Fruit fly (Drosophila melanogaster) whole organism, embryonic: Measurements from ENCODE around the gene Tmep.

Experiments
- Bteb2 ChIP-seq: fragments of 200-800 bp; sonication (Bioruptor generic); optimal IDR thresholded peaks from 2 replicates; lab custom pipeline; 2016; ENCODE audit warnings: missing biosample characterization, missing genetic modification characterization
- CG10462 ChIP-seq: fragments of 200-800 bp; sonication (Bioruptor generic); optimal IDR thresholded peaks from 2 replicates; lab custom pipeline; 2016; ENCODE audit warnings: missing biosample characterization, missing genetic modification characterization
- CG11504 ChIP-seq: fragments of 200-800 bp; sonication (Bioruptor generic); optimal IDR thresholded peaks from 3 replicates; lab custom pipeline; 2019; ENCODE audit warnings: missing biosample characterization, mild to moderate bottlenecking, missing genetic modification characterization, moderate library complexity
- CG12391 ChIP-seq: fragments of 200-800 bp; sonication (Bioruptor generic); optimal IDR thresholded peaks from 3 replicates; lab custom pipeline; 2018; ENCODE audit warnings: missing biosample characterization, mild to moderate bottlenecking, missing genetic modification characterization, moderate library complexity
- CG12744 ChIP-seq: fragments of 200-800 bp; sonication (Bioruptor generic); optimal IDR thresholded peaks from 2 replicates; lab custom pipeline; 2016; ENCODE audit warnings: missing biosample characterization, missing genetic modification characterization
- CG14014 ChIP-seq: fragments of 200-800 bp; sonication (Bioruptor generic); IDR thresholded peaks from 2 replicates; pipeline ENCODE4 v1.3.6; 2022; ENCODE audit warnings: missing biosample characterization, missing genetic modification characterization
- CG14441 ChIP-seq: fragments of 200-800 bp; sonication (Bioruptor generic); IDR thresholded peaks from 2 replicates; pipeline ENCODE4 v1.3.6; 2022; ENCODE audit warnings: missing biosample characterization, missing genetic modification characterization
- CG15269 ChIP-seq: fragments of 200-800 bp; sonication (Bioruptor generic); optimal IDR thresholded peaks from 2 replicates; lab custom pipeline; 2018; ENCODE audit warnings: missing biosample characterization, mild to moderate bottlenecking, missing genetic modification characterization, moderate library complexity
- CG15696 ChIP-seq: fragments of 200-800 bp; sonication (Bioruptor generic); optimal IDR thresholded peaks from 2 replicates; lab custom pipeline; 2019; ENCODE audit warnings: missing biosample characterization, mild to moderate bottlenecking, missing genetic modification characterization, moderate library complexity
- CG1603 ChIP-seq: fragments of 200-800 bp; sonication (Bioruptor generic); optimal IDR thresholded peaks from 2 replicates; lab custom pipeline; 2019; ENCODE audit warnings: missing biosample characterization, mild to moderate bottlenecking, missing genetic modification characterization, moderate library complexity
- CG17361 ChIP-seq: fragments of 200-800 bp; sonication (Bioruptor generic); IDR thresholded peaks from 3 replicates; pipeline ENCODE4 v1.3.6; 2022; ENCODE audit warnings: missing biosample characterization, missing genetic modification characterization
- CG17802 ChIP-seq: fragments of 200-800 bp; sonication (Bioruptor generic); optimal IDR thresholded peaks from 2 replicates; lab custom pipeline; 2018; ENCODE audit warnings: missing biosample characterization, mild to moderate bottlenecking, missing genetic modification characterization, moderate library complexity
- CG18764 ChIP-seq: fragments of 200-800 bp; sonication (Bioruptor generic); optimal IDR thresholded peaks from 3 replicates; lab custom pipeline; 2016; ENCODE audit warnings: missing biosample characterization, missing genetic modification characterization
- CG30403 ChIP-seq: fragments of 200-800 bp; sonication (Bioruptor generic); optimal IDR thresholded peaks from 3 replicates; lab custom pipeline; 2016; ENCODE audit warnings: missing biosample characterization, missing genetic modification characterization
- CG31388 ChIP-seq: fragments of 200-800 bp; sonication (Bioruptor generic); optimal IDR thresholded peaks from 2 replicates; lab custom pipeline; 2016; ENCODE audit warnings: missing biosample characterization, missing genetic modification characterization
- CG4424 ChIP-seq: fragments of 200-800 bp; sonication (Bioruptor generic); optimal IDR thresholded peaks from 3 replicates; lab custom pipeline; 2016; ENCODE audit warnings: missing biosample characterization, missing genetic modification characterization
- CG4854 ChIP-seq: fragments of 200-800 bp; sonication (Bioruptor generic); optimal IDR thresholded peaks from 2 replicates; lab custom pipeline; 2016; ENCODE audit warnings: missing biosample characterization, missing genetic modification characterization, inconsistent platforms
- CG5245 ChIP-seq: fragments of 200-800 bp; sonication (Bioruptor generic); optimal IDR thresholded peaks from 3 replicates; lab custom pipeline; 2016; ENCODE audit warnings: missing biosample characterization, missing genetic modification characterization
- CG6683 ChIP-seq: fragments of 200-800 bp; sonication (Bioruptor generic); optimal IDR thresholded peaks from 2 replicates; lab custom pipeline; 2017; ENCODE audit warnings: missing biosample characterization, mild to moderate bottlenecking, missing genetic modification characterization, missing genetic modification reagents
- CG6689 ChIP-seq: fragments of 200-800 bp; sonication (Bioruptor generic); IDR thresholded peaks from 2 replicates; pipeline ENCODE4 v1.3.6; 2022; ENCODE audit warnings: missing biosample characterization, missing genetic modification characterization
- CG7963 ChIP-seq: fragments of 200-800 bp; sonication (Bioruptor generic); IDR thresholded peaks from 3 replicates; pipeline ENCODE4 v1.3.6; 2022; ENCODE audit warnings: missing biosample characterization, missing genetic modification characterization; ENCODE audit not compliant: partially characterized antibody
- CG9727 ChIP-seq: fragments of 200-800 bp; sonication (Bioruptor generic); optimal IDR thresholded peaks from 3 replicates; lab custom pipeline; 2017; ENCODE audit warnings: missing biosample characterization, mild to moderate bottlenecking, missing genetic modification characterization
- Camta ChIP-seq: fragments of 200-800 bp; sonication (Bioruptor generic); optimal IDR thresholded peaks from 2 replicates; lab custom pipeline; 2016; ENCODE audit warnings: missing biosample characterization, missing genetic modification characterization
- Chrac-16 ChIP-seq: fragments of 200-800 bp; sonication (Bioruptor generic); optimal IDR thresholded peaks from 3 replicates; lab custom pipeline; 2016; ENCODE audit warnings: missing biosample characterization, missing genetic modification characterization
- D19A ChIP-seq: fragments of 200-800 bp; optimal IDR thresholded peaks from 3 replicates; lab custom pipeline; 2019; ENCODE audit warnings: missing biosample characterization, mild to moderate bottlenecking, missing genetic modification characterization, moderate library complexity
- Dbx ChIP-seq: fragments of 200-800 bp; sonication (Bioruptor generic); IDR thresholded peaks from 3 replicates; pipeline ENCODE4 v1.3.6; 2022; ENCODE audit warnings: missing biosample characterization, missing genetic modification characterization
- Deaf1 ChIP-seq: fragments of 200-800 bp; optimal IDR thresholded peaks from 3 replicates; lab custom pipeline; 2019; ENCODE audit warnings: missing biosample characterization, mild to moderate bottlenecking, missing genetic modification characterization, moderate library complexity
- Ets97D ChIP-seq: fragments of 200-800 bp; sonication (Bioruptor generic); optimal IDR thresholded peaks from 3 replicates; lab custom pipeline; 2016; ENCODE audit warnings: missing biosample characterization, missing genetic modification characterization
- HHEX ChIP-seq: fragments of 200-800 bp; sonication (Bioruptor generic); optimal IDR thresholded peaks from 3 replicates; lab custom pipeline; 2017; ENCODE audit warnings: missing biosample characterization, mild to moderate bottlenecking, missing genetic modification characterization, missing genetic modification reagents
- Jarid2 ChIP-seq: fragments of 200-800 bp; sonication (Bioruptor generic); optimal IDR thresholded peaks from 3 replicates; lab custom pipeline; 2017; ENCODE audit warnings: mild to moderate bottlenecking, missing biosample characterization, missing genetic modification reagents, missing genetic modification characterization
- Mad ChIP-seq: fragments of 200-800 bp; sonication (Bioruptor generic); optimal IDR thresholded peaks from 2 replicates; lab custom pipeline; 2016; ENCODE audit warnings: missing biosample characterization, missing genetic modification characterization
- Nf-YA ChIP-seq: fragments of 200-800 bp; sonication (Bioruptor generic); IDR thresholded peaks from 2 replicates; pipeline ENCODE4 v1.3.6; 2022; ENCODE audit warnings: missing biosample characterization, missing genetic modification characterization
- Nf-YB ChIP-seq: fragments of 200-800 bp; sonication (Bioruptor generic); optimal IDR thresholded peaks from 3 replicates; lab custom pipeline; 2019; ENCODE audit warnings: missing biosample characterization, mild to moderate bottlenecking, missing genetic modification characterization, moderate library complexity
- Rx ChIP-seq: fragments of 200-800 bp; sonication (Bioruptor generic); IDR thresholded peaks from 2 replicates; pipeline ENCODE4 v1.3.6; 2022; ENCODE audit warnings: missing biosample characterization, missing genetic modification characterization
- ap ChIP-seq: fragments of 200-800 bp; sonication (Bioruptor generic); IDR thresholded peaks from 2 replicates; pipeline ENCODE4 v1.3.6; 2022; ENCODE audit warnings: missing biosample characterization, missing genetic modification characterization
- bbx ChIP-seq: fragments of 200-800 bp; sonication (Bioruptor generic); IDR thresholded peaks from 2 replicates; pipeline ENCODE4 v1.3.6; 2022; ENCODE audit warnings: missing biosample characterization, missing genetic modification characterization; ENCODE audit not compliant: partially characterized antibody
- btn ChIP-seq: fragments of 200-800 bp; sonication (Bioruptor generic); optimal IDR thresholded peaks from 2 replicates; lab custom pipeline; 2016; ENCODE audit warnings: missing biosample characterization, missing genetic modification characterization
- chif ChIP-seq, 2 experiments: fragments of 200-800 bp; sonication (Bioruptor generic); optimal IDR thresholded peaks; 3 replicates each; lab custom pipeline; 2016; ENCODE audit warnings: missing biosample characterization in 2 of 2, missing genetic modification characterization in 2 of 2
- crol ChIP-seq: fragments of 200-800 bp; sonication (Bioruptor generic); IDR thresholded peaks from 2 replicates; pipeline ENCODE4 v1.3.6; 2022; ENCODE audit warnings: missing biosample characterization, missing genetic modification characterization
- fd3F ChIP-seq: fragments of 200-800 bp; sonication (Bioruptor generic); optimal IDR thresholded peaks from 2 replicates; lab custom pipeline; 2018; ENCODE audit warnings: missing biosample characterization, mild to moderate bottlenecking, missing genetic modification characterization, moderate library complexity
- hkb ChIP-seq, 2 experiments: fragments of 200-800 bp in 1 of 2; fragments of >200 bp in 1 of 2; sonication (Bioruptor generic) in 1 of 2; IDR thresholded peaks in 1 of 2; optimal IDR thresholded peaks in 1 of 2; 2 replicates each; pipeline versions ENCODE4 v1.3.6 to Lab custom; 2017 to 2022; ENCODE audit warnings: missing biosample characterization in 1 of 2, missing genetic modification characterization in 1 of 2
- klu ChIP-seq: fragments of 200-800 bp; sonication (Bioruptor generic); IDR thresholded peaks from 2 replicates; pipeline ENCODE4 v1.3.6; 2022; ENCODE audit warnings: missing biosample characterization, missing genetic modification characterization
- lilli ChIP-seq: fragments of 200-800 bp; sonication (Bioruptor generic); optimal IDR thresholded peaks from 3 replicates; lab custom pipeline; 2016; ENCODE audit warnings: missing biosample characterization, missing genetic modification characterization
- pan ChIP-seq, 4 experiments: fragments of >200 bp in 3 of 4; fragments of 200-800 bp in 1 of 4; sonication (Bioruptor generic) in 1 of 4; optimal IDR thresholded peaks in 3 of 4; IDR thresholded peaks in 1 of 4; 2 replicates each; pipeline versions ENCODE4 v1.3.6 to Lab custom; 2017 to 2022; ENCODE audit warnings: missing biosample characterization in 2 of 4, missing genetic modification characterization in 2 of 4, mixed read lengths in 1 of 4
- pho ChIP-seq: fragments of 200-800 bp; sonication (Bioruptor generic); optimal IDR thresholded peaks from 2 replicates; lab custom pipeline; 2016; ENCODE audit warnings: missing biosample characterization, missing genetic modification characterization
- ranshi ChIP-seq: fragments of 200-800 bp; sonication (Bioruptor generic); IDR thresholded peaks from 2 replicates; pipeline ENCODE4 v1.3.6; 2022; ENCODE audit warnings: missing biosample characterization, missing genetic modification characterization
- sens ChIP-seq: fragments of 200-800 bp; sonication (Bioruptor generic); peaks from one replicate; lab custom pipeline; 2016; ENCODE audit warnings: missing biosample characterization, missing genetic modification characterization
- tx ChIP-seq: fragments of 200-800 bp; sonication (Bioruptor generic); optimal IDR thresholded peaks from 2 replicates; lab custom pipeline; 2016; ENCODE audit warnings: missing biosample characterization, missing genetic modification characterization
- vnd ChIP-seq: fragments of 200-800 bp; sonication (Bioruptor generic); IDR thresholded peaks from 3 replicates; pipeline ENCODE4 v1.3.6; 2022; ENCODE audit warnings: missing biosample characterization, missing genetic modification characterization; ENCODE audit not compliant: partially characterized antibody

The Tmep gene

dm6 chr3L:1578391-1578948 lies 9.5 kb downstream of the Tmep start (continued):
- TF ChIP-seq CG4854 (GFP tag; lab: Kevin White, UChicago) (peak; percentile 15), Nf-YB (GFP tag; lab: Kevin White, UChicago) (peak; percentile 2), Ets97D (GFP tag; lab: Kevin White, UChicago) (no peak), chif (GFP tag; optimal IDR thresholded peaks at IDR 0.05; lab: Kevin White, UChicago) (peak in 1 of 2 experiments; percentile 8), crol (GFP tag; lab: Robert Waterston, UW) (peak; percentile 64), pho (GFP tag; lab: Kevin White, UChicago) (no peak), CG1603 (tag; lab: Kevin White, UChicago) (peak; percentile 24), CG14014 (GFP tag; lab: Robert Waterston, UW) (peak; percentile 34; the same call in 1 of the 2 replicates), CG18764 (GFP tag; lab: Kevin White, UChicago) (peak; percentile 14), CG4424 (GFP tag; lab: Kevin White, UChicago) (peak; percentile 61), CG10462 (no peak), Bteb2 (no peak), lilli (GFP tag; lab: Kevin White, UChicago) (peak; percentile 39), ranshi (GFP tag; lab: Robert Waterston, UW) (peak; percentile 46), CG17802 (tag; lab: Kevin White, UChicago) (no peak), CG15269 (tag; lab: Kevin White, UChicago) (peak; percentile 50), CG15696 (peak; percentile 54), sens (GFP tag; lab: Kevin White, UChicago) (peak; percentile 88), pan (optimal IDR thresholded peaks at IDR 0.05; lab: Kevin White, UChicago) (no peak), pan (GFP tag; optimal IDR thresholded peaks at IDR 0.05 in 1 of 2, IDR thresholded peaks at IDR 0.05 in 1 of 2) (peak in 1 of 2 experiments; percentile 56), btn (GFP tag; lab: Kevin White, UChicago) (no peak), CG6683 (GFP tag; lab: Kevin White, UChicago) (no peak), Chrac-16 (GFP tag; lab: Kevin White, UChicago) (peak; percentile 34), CG5245 (peak; percentile 39), CG17361 (GFP tag; lab: Robert Waterston, UW) (peak; percentile 44; the same call in 2 of the 3 replicates), CG12391 (peak; percentile 26), Mad (GFP tag; lab: Kevin White, UChicago) (no peak), CG31388 (no peak), D19A (tag; lab: Kevin White, UChicago) (peak; percentile 30), Jarid2 (peak; percentile 57), bbx (no peak), Deaf1 (tag; lab: Kevin White, UChicago) (no peak), CG7963 (GFP tag; lab: Robert Waterston, UW) (no peak), fd3F (GFP tag; lab: Kevin White, UChicago) (peak; percentile 3), CG14441 (GFP tag; lab: Robert Waterston, UW) (0 out of 2 replicates have a peak, but pooled peaks have one; percentile 22), tx (GFP tag; lab: Kevin White, UChicago) (no peak), ap (GFP tag; lab: Robert Waterston, UW) (0 out of 2 replicates have a peak, but pooled peaks have one; percentile 24), Nf-YA (GFP tag; lab: Robert Waterston, UW) (peak; percentile 36; the same call in 1 of the 2 replicates), CG9727 (GFP tag; lab: Kevin White, UChicago) (peak; percentile 45), Dbx (GFP tag; lab: Robert Waterston, UW) (no peak), CG12744 (GFP tag; lab: Kevin White, UChicago) (peak; percentile 22), CG6689 (peak; percentile 45; the same call in 1 of the 2 replicates), CG30403 (GFP tag; lab: Kevin White, UChicago) (peak; percentile 16), hkb (optimal IDR thresholded peaks at IDR 0.05; lab: Kevin White, UChicago) (no peak), hkb (GFP tag; IDR thresholded peaks at IDR 0.05; lab: Robert Waterston, UW) (peak; percentile 33; the same call in 1 of the 2 replicates), Camta (GFP tag; lab: Kevin White, UChicago) (peak; percentile 33), Rx (GFP tag; lab: Robert Waterston, UW) (no peak), vnd (GFP tag; lab: Robert Waterston, UW) (no peak), HHEX (GFP tag; lab: Kevin White, UChicago) (peak; percentile 69), klu (GFP tag; lab: Robert Waterston, UW) (peak; percentile 55; the same call in 1 of the 2 replicates), CG11504 (tag; lab: Kevin White, UChicago) (peak; percentile 63)
